Worm (Caenorhabditis elegans) whole organism, young adult: Measurements from ENCODE around the gene crh-1.

ENCODE experiments used
- B0019.2 ChIP-seq: fragments of 200-800 bp; sonication (Bioruptor generic); conservative IDR thresholded peaks from 2 replicates; pipeline ENCODE4 v1.3.6; 2022; ENCODE audit warnings: missing genetic modification reagents, missing genetic modification characterization, missing compliant biosample characterization
- B0336.3 ChIP-seq: fragments of 200-800 bp; sonication (Bioruptor generic); IDR thresholded peaks from 2 replicates; pipeline ENCODE4 v1.3.6; 2022; ENCODE audit warnings: missing genetic modification characterization, missing compliant biosample characterization
- D2030.7 ChIP-seq: fragments of 200-800 bp; sonication (Bioruptor generic); IDR thresholded peaks from 2 replicates; pipeline ENCODE4 v1.3.6; 2022; ENCODE audit warnings: missing genetic modification reagents, missing genetic modification characterization, missing compliant biosample characterization
- F22D6.2 ChIP-seq: sonication (generic microtip); optimal IDR thresholded peaks from 2 replicates; lab custom pipeline; 2016; ENCODE audit warnings: mild to moderate bottlenecking, missing genetic modification characterization, missing compliant biosample characterization
- F52B5.7 ChIP-seq: sonication (generic microtip); optimal IDR thresholded peaks from 2 replicates; lab custom pipeline; 2016; ENCODE audit warnings: mild to moderate bottlenecking, missing genetic modification characterization, missing compliant biosample characterization
- F57C9.4 ChIP-seq: sonication (generic microtip); optimal IDR thresholded peaks from 2 replicates; lab custom pipeline; 2017; ENCODE audit warnings: mild to moderate bottlenecking, missing genetic modification characterization, missing compliant biosample characterization
- K11D2.4 ChIP-seq: fragments of 200-800 bp; sonication (Bioruptor generic); IDR thresholded peaks from 2 replicates; pipeline ENCODE4 v1.3.6; 2022; ENCODE audit warnings: missing genetic modification reagents, missing genetic modification characterization, missing compliant biosample characterization
- ZK185.1 ChIP-seq: sonication (generic microtip); optimal IDR thresholded peaks from 2 replicates; lab custom pipeline; 2016; ENCODE audit warnings: mild to moderate bottlenecking, missing genetic modification characterization, missing compliant biosample characterization; ENCODE audit not compliant: poor library complexity, severe bottlenecking
- atf-7 ChIP-seq: sonication (generic microtip); optimal IDR thresholded peaks from 2 replicates; lab custom pipeline; 2017; ENCODE audit warnings: mild to moderate bottlenecking, missing genetic modification characterization, missing compliant biosample characterization
- athp-1 ChIP-seq: sonication (generic microtip); optimal IDR thresholded peaks from 2 replicates; lab custom pipeline; 2017; ENCODE audit warnings: mild to moderate bottlenecking, missing genetic modification characterization, missing compliant biosample characterization
- cebp-1 ChIP-seq, 2 experiments: fragments of 200-800 bp in 1 of 2; sonication (Bioruptor generic) in 1 of 2; sonication (generic microtip) in 1 of 2; IDR thresholded peaks in 1 of 2; optimal IDR thresholded peaks in 1 of 2; 2 replicates each; pipeline versions ENCODE4 v1.3.6 to Lab custom; 2017 to 2022; ENCODE audit warnings: missing compliant biosample characterization in 2 of 2, missing genetic modification characterization in 2 of 2, mild to moderate bottlenecking in 1 of 2, missing genetic modification reagents in 1 of 2, moderate library complexity in 1 of 2
- ceh-27 ChIP-seq: fragments of 200-800 bp; sonication (Bioruptor generic); optimal IDR thresholded peaks from 2 replicates; lab custom pipeline; 2018; ENCODE audit warnings: mild to moderate bottlenecking, missing genetic modification characterization, moderate library complexity, missing compliant biosample characterization
- chd-7 ChIP-seq: sonication (generic microtip); optimal IDR thresholded peaks from 2 replicates; lab custom pipeline; 2016; ENCODE audit warnings: mild to moderate bottlenecking, missing genetic modification characterization, moderate library complexity, missing compliant biosample characterization
- egl-44 ChIP-seq: fragments of 200-800 bp; sonication (Bioruptor generic); IDR thresholded peaks from 2 replicates; pipeline ENCODE4 v1.3.6; 2022; ENCODE audit warnings: missing genetic modification reagents, missing genetic modification characterization, missing compliant biosample characterization
- ets-4 ChIP-seq: fragments of 200-800 bp; sonication (Bioruptor generic); optimal IDR thresholded peaks from 2 replicates; lab custom pipeline; 2018; ENCODE audit warnings: mild to moderate bottlenecking, missing genetic modification characterization, missing compliant biosample characterization
- hmg-1.2 ChIP-seq: fragments of 200-800 bp; sonication (Bioruptor generic); IDR thresholded peaks from 2 replicates; pipeline ENCODE4 v1.3.6; 2022; ENCODE audit warnings: missing genetic modification reagents, missing genetic modification characterization, missing compliant biosample characterization
- hmg-20 ChIP-seq: fragments of 200-800 bp; sonication (Bioruptor generic); IDR thresholded peaks from 2 replicates; pipeline ENCODE4 v1.3.6; 2022; ENCODE audit warnings: missing genetic modification reagents, missing genetic modification characterization, missing compliant biosample characterization
- lin-26 ChIP-seq: fragments of 200-800 bp; sonication (Bioruptor generic); IDR thresholded peaks from 2 replicates; pipeline ENCODE4 v1.3.6; 2022; ENCODE audit warnings: missing genetic modification reagents, missing genetic modification characterization, missing compliant biosample characterization
- lin-40 ChIP-seq: sonication (generic microtip); optimal IDR thresholded peaks from 2 replicates; lab custom pipeline; 2016; ENCODE audit warnings: missing genetic modification characterization, mild to moderate bottlenecking, missing compliant biosample characterization, missing genotype, missing genetic modification reagents
- lir-1 ChIP-seq: fragments of 200-800 bp; sonication (Bioruptor generic); conservative IDR thresholded peaks from 2 replicates; pipeline ENCODE4 v1.3.6; 2022; ENCODE audit warnings: missing genetic modification reagents, missing genetic modification characterization, missing compliant biosample characterization
- mes-4 ChIP-seq: sonication (generic microtip); optimal IDR thresholded peaks from 2 replicates; lab custom pipeline; 2016; ENCODE audit warnings: missing genotype, missing genetic modification characterization, missing compliant biosample characterization
- mxl-1 ChIP-seq: sonication (generic microtip); optimal IDR thresholded peaks from 2 replicates; lab custom pipeline; 2016; ENCODE audit warnings: missing genetic modification characterization, missing compliant biosample characterization
- nfya-2 ChIP-seq: fragments of 200-800 bp; sonication (Bioruptor generic); IDR thresholded peaks from 2 replicates; pipeline ENCODE4 v1.3.6; 2022; ENCODE audit warnings: missing genetic modification reagents, missing genetic modification characterization, missing compliant biosample characterization
- nfyb-1 ChIP-seq: fragments of 200-800 bp; sonication (Bioruptor generic); IDR thresholded peaks from 2 replicates; pipeline ENCODE4 v1.3.6; 2022; ENCODE audit warnings: missing genetic modification reagents, missing genetic modification characterization, missing compliant biosample characterization
- nhr-27 ChIP-seq: fragments of 200-800 bp; sonication (Bioruptor generic); optimal IDR thresholded peaks from 2 replicates; lab custom pipeline; 2018; ENCODE audit warnings: mild to moderate bottlenecking, missing genetic modification characterization, moderate library complexity, missing compliant biosample characterization
- nhr-80 ChIP-seq: sonication (generic microtip); optimal IDR thresholded peaks from 2 replicates; lab custom pipeline; 2016; ENCODE audit warnings: missing genetic modification characterization, missing compliant biosample characterization
- nhr-90 ChIP-seq: sonication (generic microtip); optimal IDR thresholded peaks from 2 replicates; lab custom pipeline; 2016; ENCODE audit warnings: missing genotype, mild to moderate bottlenecking, missing genetic modification characterization, missing compliant biosample characterization
- sea-2 ChIP-seq: fragments of 200-800 bp; sonication (Bioruptor generic); IDR thresholded peaks from 2 replicates; pipeline ENCODE4 v1.3.6; 2022; ENCODE audit warnings: missing genetic modification characterization, missing compliant biosample characterization
- somi-1 ChIP-seq: fragments of 200-800 bp; sonication (Bioruptor generic); optimal IDR thresholded peaks from 2 replicates; lab custom pipeline; 2018; ENCODE audit warnings: mild to moderate bottlenecking, missing genetic modification characterization, missing compliant biosample characterization
- sptf-2 ChIP-seq: fragments of 200-800 bp; sonication (Bioruptor generic); optimal IDR thresholded peaks from 2 replicates; lab custom pipeline; 2018; ENCODE audit warnings: mild to moderate bottlenecking, missing genetic modification characterization, missing compliant biosample characterization
- tbp1 ChIP-seq: fragments of 200-800 bp; sonication (Bioruptor generic); optimal IDR thresholded peaks from 2 replicates; lab custom pipeline; 2018; ENCODE audit warnings: mild to moderate bottlenecking, missing genetic modification characterization, missing compliant biosample characterization
- zfh-2 ChIP-seq: fragments of 200-800 bp; sonication (Bioruptor generic); conservative IDR thresholded peaks from 2 replicates; pipeline ENCODE4 v1.3.6; 2022; ENCODE audit warnings: missing genetic modification reagents, missing genetic modification characterization, missing compliant biosample characterization
- zim-3 ChIP-seq: sonication (generic microtip); optimal IDR thresholded peaks from 2 replicates; lab custom pipeline; 2017; ENCODE audit warnings: mild to moderate bottlenecking, missing genetic modification characterization, moderate library complexity, missing compliant biosample characterization
- ztf-28 ChIP-seq: fragments of 200-800 bp; sonication (Bioruptor generic); IDR thresholded peaks from 2 replicates; pipeline ENCODE4 v1.3.6; 2022; ENCODE audit warnings: missing genetic modification reagents, missing genetic modification characterization, missing compliant biosample characterization
- ztf-3 ChIP-seq: fragments of 200-800 bp; sonication (Bioruptor generic); optimal IDR thresholded peaks from 2 replicates; lab custom pipeline; 2018; ENCODE audit warnings: mild to moderate bottlenecking, missing genetic modification characterization, missing compliant biosample characterization

The crh-1 gene

DNA sequence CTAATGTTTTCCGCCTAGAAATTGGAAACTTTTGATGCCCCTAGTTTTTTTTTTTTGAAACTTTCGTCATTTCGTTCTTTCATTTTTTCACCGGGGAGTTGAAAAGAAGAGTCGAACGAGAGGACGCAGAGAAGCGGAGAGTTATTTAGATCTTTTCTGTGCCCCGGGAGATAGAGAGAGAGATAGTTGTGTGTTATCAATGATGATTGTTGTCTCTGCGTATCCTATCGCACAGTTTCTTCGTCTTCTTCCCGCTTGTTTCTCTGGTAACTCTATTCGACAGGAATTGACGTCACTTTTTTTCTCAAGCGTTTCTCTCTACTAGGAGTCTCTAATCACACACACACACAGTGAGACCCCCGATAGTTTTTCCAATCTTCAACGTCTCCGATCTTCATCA lies 31.7 kb downstream of the crh-1 start (continued):
- TF ChIP-seq lin-26 (GFP tag; lab: Robert Waterston, UW), result peak; percentile 20; the same call in 1 of the 2 replicates
- peak; percentile 59 for TF ChIP-seq ztf-3
- TF ChIP-seq lin-40, result peak; percentile 60
- peak; percentile 49; the same call in 1 of the 2 replicates for TF ChIP-seq hmg-1.2
- TF ChIP-seq, all 124 proteins: peak for 24

DNA sequence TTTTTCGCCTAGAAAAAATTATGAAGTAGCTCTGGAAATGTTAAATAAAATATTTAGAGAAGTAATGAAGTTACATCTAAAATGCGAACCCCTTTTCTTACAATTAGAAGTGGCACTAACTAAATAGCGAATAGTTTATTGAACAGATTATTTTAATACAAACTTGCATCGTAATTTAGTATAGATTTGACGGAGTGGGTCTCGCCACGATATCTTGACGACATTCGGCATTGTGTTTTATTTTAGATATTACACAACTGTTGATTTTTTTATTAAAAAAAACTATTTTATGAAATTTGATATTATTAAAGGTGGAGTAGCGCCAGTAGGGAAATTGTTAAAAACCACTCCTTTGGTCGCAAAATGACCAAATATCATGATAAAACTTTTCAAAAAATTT lies 32.3 kb downstream of the crh-1 start:
- TF ChIP-seq cebp-1 (GFP tag; IDR thresholded peaks at IDR 0.05; lab: Robert Waterston, UW), result no peak
- TF ChIP-seq cebp-1 (tag; optimal IDR thresholded peaks at IDR 0.05; lab: Kevin White, UChicago), result no peak
- no peak for TF ChIP-seq ets-4 (GFP tag; lab: Kevin White, UChicago)
- no peak for TF ChIP-seq tbp1 (GFP tag; lab: Kevin White, UChicago)
- no peak for TF ChIP-seq K11D2.4 (GFP tag; lab: Robert Waterston, UW)
- no peak for TF ChIP-seq lir-1 (GFP tag; lab: Robert Waterston, UW)
- no peak for TF ChIP-seq B0019.2 (GFP tag; lab: Robert Waterston, UW)
- no peak for TF ChIP-seq ceh-27 (GFP tag; lab: Kevin White, UChicago)
- no peak for TF ChIP-seq hmg-20
- no peak for TF ChIP-seq nfya-2 (GFP tag; lab: Robert Waterston, UW)
- no peak for TF ChIP-seq nhr-90 (tag; lab: Kevin White, UChicago)
- TF ChIP-seq F57C9.4 (tag; lab: Kevin White, UChicago), result no peak
- TF ChIP-seq F22D6.2 (tag; lab: Kevin White, UChicago), result no peak
- TF ChIP-seq nhr-27, result no peak
- TF ChIP-seq zim-3 (tag; lab: Kevin White, UChicago), result no peak
- TF ChIP-seq D2030.7 (GFP tag; lab: Robert Waterston, UW), result no peak
- TF ChIP-seq ztf-28 (GFP tag; lab: Robert Waterston, UW), result no peak
- TF ChIP-seq, all 124 proteins: peak for 0

DNA sequence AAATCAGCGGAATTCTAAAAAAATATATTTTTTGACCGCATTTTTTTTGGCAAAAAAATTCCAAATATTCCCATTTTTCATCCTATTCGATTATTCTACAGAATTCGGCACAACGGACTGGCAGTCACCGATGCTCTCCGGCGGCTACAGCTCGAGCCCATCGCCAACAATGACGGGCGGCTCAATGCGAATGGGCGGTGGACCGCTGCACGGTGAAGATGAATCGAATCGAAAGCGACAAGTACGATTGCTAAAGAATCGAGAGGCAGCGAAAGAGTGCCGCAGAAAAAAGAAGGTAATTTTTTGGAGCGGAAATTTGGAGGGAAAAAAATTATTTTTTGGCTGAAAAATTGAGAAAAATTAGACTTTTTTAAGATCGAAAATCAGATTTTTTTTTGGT lies 34.8 kb downstream of the crh-1 start:
- TF ChIP-seq chd-7 (tag; lab: Kevin White, UChicago), result peak; percentile 50
- no peak for TF ChIP-seq nhr-80 (tag; lab: Kevin White, UChicago)
- TF ChIP-seq B0336.3, result peak; percentile 22; the same call in 1 of the 2 replicates
- TF ChIP-seq atf-7 (tag; lab: Kevin White, UChicago), result peak; percentile 40
- no peak for TF ChIP-seq sea-2 (GFP tag; lab: Robert Waterston, UW)
- TF ChIP-seq zim-3 (tag; lab: Kevin White, UChicago), result peak; percentile 25
- peak; percentile 12 for TF ChIP-seq somi-1 (GFP tag; lab: Kevin White, UChicago)
- no peak for TF ChIP-seq lin-26 (GFP tag; lab: Robert Waterston, UW)
- TF ChIP-seq egl-44 (GFP tag; lab: Robert Waterston, UW), result no peak
- no peak for TF ChIP-seq sptf-2 (GFP tag; lab: Kevin White, UChicago)
- TF ChIP-seq F52B5.7 (tag; lab: Kevin White, UChicago), result peak; percentile 30
- TF ChIP-seq ZK185.1, result no peak
- TF ChIP-seq nhr-27, result no peak
- TF ChIP-seq mxl-1, result no peak
- TF ChIP-seq nfyb-1 (GFP tag; lab: Robert Waterston, UW), result peak; percentile 45; the same call in 1 of the 2 replicates
- no peak for TF ChIP-seq cebp-1 (GFP tag; IDR thresholded peaks at IDR 0.05; lab: Robert Waterston, UW)
- peak; percentile 10 for TF ChIP-seq cebp-1 (tag; optimal IDR thresholded peaks at IDR 0.05; lab: Kevin White, UChicago)
- peak; percentile 46; the same call in 1 of the 2 replicates for TF ChIP-seq zfh-2 (GFP tag; lab: Robert Waterston, UW)
- no peak for TF ChIP-seq mes-4
- TF ChIP-seq athp-1 (tag; lab: Kevin White, UChicago), result peak; percentile 1
